Fruit fly (Drosophila melanogaster) whole organism, embryonic: ENCODE measurements around the gene CG11664.

ENCODE experiments used
- Awh ChIP-seq: fragments of 200-800 bp; sonication (Bioruptor generic); IDR thresholded peaks from 2 replicates; pipeline ENCODE4, ENCODE4 v1.3.6; 2022; ENCODE audit warnings: missing biosample characterization, missing genetic modification characterization
- CG10321 ChIP-seq: fragments of 200-800 bp; sonication (Bioruptor generic); IDR thresholded peaks from 2 replicates; pipeline ENCODE4 v1.3.6; 2022; ENCODE audit warnings: missing biosample characterization, missing genetic modification characterization
- CG10543 ChIP-seq: fragments of 200-800 bp; sonication (Bioruptor generic); optimal IDR thresholded peaks from 3 replicates; lab custom pipeline; 2017; ENCODE audit warnings: missing biosample characterization, mild to moderate bottlenecking, missing genetic modification characterization, moderate library complexity
- CG11398 ChIP-seq: fragments of 200-800 bp; sonication (Bioruptor generic); optimal IDR thresholded peaks from 2 replicates; lab custom pipeline; 2016; ENCODE audit warnings: missing biosample characterization, missing genetic modification characterization
- CG11723 ChIP-seq: fragments of 200-800 bp; sonication (Bioruptor generic); optimal IDR thresholded peaks from 2 replicates; lab custom pipeline; 2017; ENCODE audit warnings: missing biosample characterization, mild to moderate bottlenecking, missing genetic modification characterization
- CG12219 ChIP-seq: fragments of 200-800 bp; sonication (Bioruptor generic); optimal IDR thresholded peaks from 3 replicates; lab custom pipeline; 2018; ENCODE audit warnings: missing biosample characterization, mild to moderate bottlenecking, missing genetic modification characterization
- CG1233 ChIP-seq: fragments of 200-800 bp; sonication (Bioruptor generic); optimal IDR thresholded peaks from 4 replicates; lab custom pipeline; 2018; ENCODE audit warnings: missing biosample characterization, mild to moderate bottlenecking, missing genetic modification characterization
- CG12391 ChIP-seq: fragments of 200-800 bp; sonication (Bioruptor generic); optimal IDR thresholded peaks from 3 replicates; lab custom pipeline; 2018; ENCODE audit warnings: missing biosample characterization, mild to moderate bottlenecking, missing genetic modification characterization, moderate library complexity
- CG15073 ChIP-seq: fragments of 200-800 bp; sonication (Bioruptor generic); optimal IDR thresholded peaks from 2 replicates; lab custom pipeline; 2016; ENCODE audit warnings: missing biosample characterization, missing genetic modification characterization
- CG15514 ChIP-seq: fragments of 200-800 bp; sonication (Bioruptor generic); optimal IDR thresholded peaks from 3 replicates; lab custom pipeline; 2017; ENCODE audit warnings: missing biosample characterization, missing genetic modification characterization, mild to moderate bottlenecking, moderate library complexity, missing genetic modification reagents
- CG17829 ChIP-seq: fragments of 200-800 bp; optimal IDR thresholded peaks from 2 replicates; lab custom pipeline; 2019; ENCODE audit warnings: missing biosample characterization, mild to moderate bottlenecking, missing genetic modification characterization, moderate library complexity
- CG17912 ChIP-seq: fragments of 200-800 bp; sonication (Bioruptor generic); optimal IDR thresholded peaks from 2 replicates; lab custom pipeline; 2018; ENCODE audit warnings: missing biosample characterization, mild to moderate bottlenecking, missing genetic modification characterization
- CG18476 ChIP-seq: fragments of 200-800 bp; sonication (Bioruptor generic); optimal IDR thresholded peaks from 2 replicates; lab custom pipeline; 2016; ENCODE audit warnings: missing biosample characterization, mild to moderate bottlenecking, missing genetic modification characterization
- CG2120 ChIP-seq: fragments of 200-800 bp; sonication (Bioruptor generic); optimal IDR thresholded peaks from 3 replicates; lab custom pipeline; 2016; ENCODE audit warnings: missing biosample characterization, missing genetic modification characterization
- CG2678 ChIP-seq: fragments of 200-800 bp; sonication (Bioruptor generic); optimal IDR thresholded peaks from 3 replicates; lab custom pipeline; 2019; ENCODE audit warnings: missing biosample characterization, mild to moderate bottlenecking, missing genetic modification characterization, moderate library complexity
- CG33557 ChIP-seq: fragments of 200-800 bp; sonication (Bioruptor generic); optimal IDR thresholded peaks from 2 replicates; lab custom pipeline; 2019; ENCODE audit warnings: missing biosample characterization, mild to moderate bottlenecking, missing genetic modification characterization, moderate library complexity
- CG3407 ChIP-seq: fragments of 200-800 bp; sonication (Bioruptor generic); optimal IDR thresholded peaks from 2 replicates; lab custom pipeline; 2018; ENCODE audit warnings: missing biosample characterization, mild to moderate bottlenecking, missing genetic modification characterization
- CG4328 ChIP-seq: fragments of 200-800 bp; sonication (Bioruptor generic); optimal IDR thresholded peaks from 3 replicates; lab custom pipeline; 2017; ENCODE audit warnings: missing biosample characterization, missing genetic modification reagents, missing genetic modification characterization
- CG4854 ChIP-seq: fragments of 200-800 bp; sonication (Bioruptor generic); optimal IDR thresholded peaks from 2 replicates; lab custom pipeline; 2016; ENCODE audit warnings: missing biosample characterization, missing genetic modification characterization, inconsistent platforms
- CG7271 ChIP-seq: fragments of 200-800 bp; sonication (Bioruptor generic); optimal IDR thresholded peaks from 2 replicates; lab custom pipeline; 2018; ENCODE audit warnings: missing biosample characterization, mild to moderate bottlenecking, missing genetic modification characterization, moderate library complexity
- CG9437 ChIP-seq: fragments of 200-800 bp; sonication (Bioruptor generic); optimal IDR thresholded peaks from 2 replicates; lab custom pipeline; 2018; ENCODE audit warnings: missing biosample characterization, mild to moderate bottlenecking, missing genetic modification characterization
- CTCF ChIP-seq: fragments of 200-800 bp; sonication (Bioruptor generic); optimal IDR thresholded peaks from 2 replicates; lab custom pipeline; 2017; ENCODE audit warnings: missing biosample characterization, mild to moderate bottlenecking, missing genetic modification characterization, moderate library complexity
- Deaf1 ChIP-seq: fragments of 200-800 bp; optimal IDR thresholded peaks from 3 replicates; lab custom pipeline; 2019; ENCODE audit warnings: missing biosample characterization, mild to moderate bottlenecking, missing genetic modification characterization, moderate library complexity
- Dfd ChIP-seq, 2 experiments: fragments of >200 bp; optimal IDR thresholded peaks; 2 replicates each; lab custom pipeline; 2017; ENCODE audit warnings: missing biosample characterization in 2 of 2, missing genetic modification characterization in 2 of 2
- Dll ChIP-seq: fragments of 200-800 bp; sonication (Bioruptor generic); IDR thresholded peaks from 4 replicates; pipeline ENCODE4 v1.3.6; 2022; ENCODE audit warnings: missing biosample characterization, missing genetic modification characterization; ENCODE audit not compliant: partially characterized antibody
- Eip74EF ChIP-seq, 2 experiments: fragments of 200-800 bp in 1 of 2; fragments of >200 bp in 1 of 2; sonication (Bioruptor generic) in 1 of 2; optimal IDR thresholded peaks; 2 replicates each; lab custom pipeline; 2017 to 2019; ENCODE audit warnings: missing biosample characterization in 2 of 2, missing genetic modification characterization in 2 of 2, mild to moderate bottlenecking in 1 of 2, moderate library complexity in 1 of 2
- Nf-YB ChIP-seq: fragments of 200-800 bp; sonication (Bioruptor generic); optimal IDR thresholded peaks from 3 replicates; lab custom pipeline; 2019; ENCODE audit warnings: missing biosample characterization, mild to moderate bottlenecking, missing genetic modification characterization, moderate library complexity
- Oaz ChIP-seq: fragments of 200-800 bp; sonication (Bioruptor generic); IDR thresholded peaks from 2 replicates; pipeline ENCODE4 v1.3.6; 2022; ENCODE audit warnings: missing biosample characterization, missing genetic modification characterization
- Sox100B ChIP-seq: fragments of 200-800 bp; sonication (Bioruptor generic); optimal IDR thresholded peaks from 3 replicates; lab custom pipeline; 2018; ENCODE audit warnings: missing biosample characterization, mild to moderate bottlenecking, missing genetic modification characterization
- Usf ChIP-seq: fragments of 200-800 bp; sonication (Bioruptor generic); optimal IDR thresholded peaks from 2 replicates; lab custom pipeline; 2017; ENCODE audit warnings: missing genotype, missing biosample characterization, missing genetic modification characterization
- abd-A ChIP-seq: fragments of 200-800 bp; sonication (Bioruptor generic); optimal IDR thresholded peaks from 3 replicates; lab custom pipeline; 2019; ENCODE audit warnings: missing biosample characterization, mild to moderate bottlenecking, missing genetic modification characterization, moderate library complexity
- bigmax ChIP-seq: fragments of 200-800 bp; sonication (Bioruptor generic); optimal IDR thresholded peaks from 2 replicates; lab custom pipeline; 2018; ENCODE audit warnings: missing biosample characterization, mild to moderate bottlenecking, missing genetic modification characterization
- cato ChIP-seq: fragments of 200-800 bp; sonication (Bioruptor generic); optimal IDR thresholded peaks from 2 replicates; lab custom pipeline; 2016; ENCODE audit warnings: missing biosample characterization, missing genetic modification characterization, borderline replicate concordance
- crc ChIP-seq: fragments of 200-800 bp; sonication (Bioruptor generic); optimal IDR thresholded peaks from 2 replicates; lab custom pipeline; 2016; ENCODE audit warnings: missing biosample characterization, missing genetic modification characterization
- crol ChIP-seq: fragments of 200-800 bp; sonication (Bioruptor generic); IDR thresholded peaks from 2 replicates; pipeline ENCODE4 v1.3.6; 2022; ENCODE audit warnings: missing biosample characterization, missing genetic modification characterization
- dati ChIP-seq: fragments of 200-800 bp; sonication (Bioruptor generic); IDR thresholded peaks from 2 replicates; pipeline ENCODE4 v1.3.6; 2022; ENCODE audit warnings: missing biosample characterization, missing genetic modification characterization
- en ChIP-seq: fragments of 200-800 bp; sonication (Bioruptor generic); optimal IDR thresholded peaks from 2 replicates; lab custom pipeline; 2016; ENCODE audit warnings: missing biosample characterization, missing genetic modification characterization
- fd96Cb ChIP-seq: fragments of 200-800 bp; sonication (Bioruptor generic); optimal IDR thresholded peaks from 2 replicates; lab custom pipeline; 2018; ENCODE audit warnings: missing biosample characterization, mild to moderate bottlenecking, missing genetic modification characterization, moderate library complexity
- ham ChIP-seq: fragments of 200-800 bp; sonication (Bioruptor generic); IDR thresholded peaks from 2 replicates; pipeline ENCODE4 v1.3.6; 2022; ENCODE audit warnings: missing biosample characterization, missing genetic modification characterization
- ind ChIP-seq: fragments of 200-800 bp; sonication (Bioruptor generic); optimal IDR thresholded peaks from 3 replicates; lab custom pipeline; 2016; ENCODE audit warnings: missing biosample characterization, missing genetic modification characterization
- jigr1 ChIP-seq: fragments of 200-800 bp; sonication (Bioruptor generic); IDR thresholded peaks from 3 replicates; pipeline ENCODE4 v1.3.6; 2022; ENCODE audit warnings: missing biosample characterization, missing genetic modification characterization
- lola ChIP-seq, 3 experiments: fragments of >200 bp in 2 of 3; fragments of 200-800 bp in 1 of 3; sonication (Bioruptor generic) in 1 of 3; optimal IDR thresholded peaks; 2 replicates each; lab custom pipeline; 2017 to 2019; ENCODE audit warnings: missing biosample characterization in 3 of 3, missing genetic modification characterization in 3 of 3, mild to moderate bottlenecking in 1 of 3, moderate library complexity in 1 of 3
- pb ChIP-seq: fragments of 200-800 bp; sonication (Bioruptor generic); optimal IDR thresholded peaks from 3 replicates; lab custom pipeline; 2016; ENCODE audit warnings: missing biosample characterization, missing genetic modification characterization
- pnt ChIP-seq: fragments of 200-800 bp; sonication (Bioruptor generic); optimal IDR thresholded peaks from 3 replicates; lab custom pipeline; 2016; ENCODE audit warnings: missing biosample characterization, missing genetic modification characterization
- rib ChIP-seq: fragments of 200-800 bp; sonication (Bioruptor generic); IDR thresholded peaks from 2 replicates; pipeline ENCODE4 v1.3.6; 2022; ENCODE audit warnings: missing biosample characterization, missing genetic modification characterization
- seq ChIP-seq: fragments of 200-800 bp; sonication (Bioruptor generic); IDR thresholded peaks from 2 replicates; pipeline ENCODE4 v1.3.6; 2022; ENCODE audit warnings: missing biosample characterization, missing genetic modification characterization
- shn ChIP-seq: fragments of 200-800 bp; sonication (Bioruptor generic); optimal IDR thresholded peaks from 3 replicates; lab custom pipeline; 2016; ENCODE audit warnings: missing biosample characterization, missing genetic modification characterization
- sr ChIP-seq: fragments of 200-800 bp; sonication (Bioruptor generic); IDR thresholded peaks from 3 replicates; pipeline ENCODE4 v1.3.6; 2022; ENCODE audit warnings: missing biosample characterization, missing genetic modification characterization
- stc ChIP-seq: fragments of 200-800 bp; sonication (Bioruptor generic); IDR thresholded peaks from 2 replicates; pipeline ENCODE4 v1.3.6; 2022; ENCODE audit warnings: missing biosample characterization, missing genetic modification characterization
- sug ChIP-seq: fragments of 200-800 bp; optimal IDR thresholded peaks from 2 replicates; lab custom pipeline; 2019; ENCODE audit warnings: missing biosample characterization, mild to moderate bottlenecking, missing genetic modification characterization, moderate library complexity
- unc-4 ChIP-seq: fragments of 200-800 bp; sonication (Bioruptor generic); IDR thresholded peaks from 2 replicates; pipeline ENCODE4 v1.3.6; 2022; ENCODE audit warnings: missing biosample characterization, missing genetic modification characterization; ENCODE audit not compliant: partially characterized antibody
- wor ChIP-seq: fragments of 200-800 bp; sonication (Bioruptor generic); IDR thresholded peaks from 2 replicates; pipeline ENCODE4 v1.3.6; 2022; ENCODE audit warnings: missing biosample characterization, missing genetic modification characterization

CG11664 gene

DNA sequence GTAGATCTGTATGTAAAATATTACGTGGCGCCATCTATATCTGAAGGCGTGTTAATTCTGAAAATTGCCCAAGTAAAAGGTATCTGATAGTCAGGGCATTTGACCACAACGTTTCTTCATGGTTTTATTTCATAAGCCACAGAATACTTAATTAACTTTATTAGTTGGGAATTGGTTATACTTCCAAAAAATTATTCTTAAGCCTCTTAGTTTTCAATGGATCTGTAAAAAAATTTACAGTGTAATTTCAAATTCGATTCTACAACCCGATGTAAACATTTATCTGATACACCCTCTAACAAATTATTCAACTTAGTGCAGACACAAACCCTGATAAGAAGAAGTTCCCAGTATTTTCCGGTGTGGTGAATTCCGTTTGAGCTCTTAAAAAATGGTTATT, 32.0 kb upstream of the CG11664 start (continued):
- TF ChIP-seq abd-A (tag; lab: Kevin White, UChicago): no peak
- TF ChIP-seq CG10321 (GFP tag; lab: Robert Waterston, UW): no peak
- peak; percentile 12 for TF ChIP-seq fd96Cb (tag; lab: Kevin White, UChicago)
- no peak for TF ChIP-seq Dll (GFP tag; lab: Robert Waterston, UW)
- no peak for TF ChIP-seq wor (GFP tag; lab: Robert Waterston, UW)
- TF ChIP-seq CG11723 (GFP tag; lab: Kevin White, UChicago): no peak
- TF ChIP-seq shn (GFP tag; lab: Kevin White, UChicago): no peak
- TF ChIP-seq CG2678 (tag; lab: Kevin White, UChicago): no peak
- no peak for TF ChIP-seq CG33557 (GFP tag; lab: Kevin White, UChicago)
- no peak for TF ChIP-seq Sox100B (GFP tag; lab: Kevin White, UChicago)
- TF ChIP-seq Usf (GFP tag; lab: Kevin White, UChicago): no peak
- no peak for TF ChIP-seq CG12219
- TF ChIP-seq bigmax (GFP tag; lab: Kevin White, UChicago): no peak
- TF ChIP-seq CG4854 (GFP tag; lab: Kevin White, UChicago): no peak
- no peak for TF ChIP-seq unc-4 (GFP tag; lab: Robert Waterston, UW)
- TF ChIP-seq pnt (GFP tag; lab: Kevin White, UChicago): peak; percentile 7
- TF ChIP-seq crol (GFP tag; lab: Robert Waterston, UW): no peak
- peak; percentile 2 for TF ChIP-seq Deaf1 (tag; lab: Kevin White, UChicago)
- TF ChIP-seq CG4328: no peak
- TF ChIP-seq Dfd (GFP tag; optimal IDR thresholded peaks at IDR 0.05; lab: Kevin White, UChicago): no peak
- TF ChIP-seq CG18476 (GFP tag; lab: Kevin White, UChicago): no peak
- TF ChIP-seq CG15514 (GFP tag; lab: Kevin White, UChicago): peak; percentile 11
- peak; percentile 25 for TF ChIP-seq ind
- no peak for TF ChIP-seq lola (GFP tag; optimal IDR thresholded peaks at IDR 0.05; lab: Kevin White, UChicago)
- no peak for TF ChIP-seq pb (GFP tag; lab: Kevin White, UChicago)
- TF ChIP-seq jigr1 (GFP tag; lab: Robert Waterston, UW): no peak
- no peak for TF ChIP-seq cato (GFP tag; lab: Kevin White, UChicago)
- no peak for TF ChIP-seq CG15073
- no peak for TF ChIP-seq CG1233 (GFP tag; lab: Kevin White, UChicago)
- no peak for TF ChIP-seq stc
- no peak for TF ChIP-seq Nf-YB (GFP tag; lab: Kevin White, UChicago)
- peak; percentile 23 for TF ChIP-seq CG12391 (tag; lab: Kevin White, UChicago)
- no peak for TF ChIP-seq crc
- TF ChIP-seq CG10543 (GFP tag; lab: Kevin White, UChicago): no peak
- TF ChIP-seq CG9437 (GFP tag; lab: Kevin White, UChicago): no peak
- no peak for TF ChIP-seq CG11398
- no peak for TF ChIP-seq sr (GFP tag; lab: Robert Waterston, UW)
- TF ChIP-seq rib (GFP tag; lab: Robert Waterston, UW): no peak
- no peak for TF ChIP-seq seq
- TF ChIP-seq Oaz (GFP tag; lab: Robert Waterston, UW): no peak
- TF ChIP-seq CG7271 (tag; lab: Kevin White, UChicago): no peak
- no peak for TF ChIP-seq ham
- TF ChIP-seq CG17829: peak; percentile 30
- TF ChIP-seq CG2120 (GFP tag; lab: Kevin White, UChicago): peak; percentile 35
- TF ChIP-seq CG17912 (GFP tag; lab: Kevin White, UChicago): no peak
- no peak for TF ChIP-seq en (GFP tag; lab: Kevin White, UChicago)
- no peak for TF ChIP-seq Eip74EF (GFP tag; optimal IDR thresholded peaks at IDR 0.05; lab: Kevin White, UChicago)
- TF ChIP-seq dati (GFP tag; lab: Robert Waterston, UW): no peak
- peak; percentile 92 for TF ChIP-seq CTCF
- TF ChIP-seq Awh: no peak
- no peak for TF ChIP-seq sug
- TF ChIP-seq CG3407 (GFP tag; lab: Kevin White, UChicago): no peak
